Worm (Caenorhabditis elegans): Measurements from ENCODE around the gene F15H10.5.
A peak's percentile ranks its signal among the peaks of the same experiment; 100 is the strongest.

The F15H10.5 gene

ce11 chrV:10440723-10441122, 21.9 kb upstream of the F15H10.5 start, which contains the start of gene snf-10:
TSS of gene snf-10 (minus strand) at chrV:10440823.
- TF ChIP-seq fos-1 (tag; optimal IDR thresholded peaks at IDR 0.05): no peak
- no peak for TF ChIP-seq zag-1 (tag; optimal IDR thresholded peaks at IDR 0.05)
- TF ChIP-seq ceh-28 (tag; optimal IDR thresholded peaks at IDR 0.05): no peak
- no peak for TF ChIP-seq mdl-1 (tag; optimal IDR thresholded peaks at IDR 0.05)
- no peak for TF ChIP-seq pqm-1 (tag; optimal IDR thresholded peaks at IDR 0.05)
- TF ChIP-seq snpc-4 (tag; optimal IDR thresholded peaks at IDR 0.05): no peak
- no peak for TF ChIP-seq fkh-2 (tag; optimal IDR thresholded peaks at IDR 0.05)
- no peak for TF ChIP-seq elt-1 (tag; optimal IDR thresholded peaks at IDR 0.05)
- no peak for TF ChIP-seq jun-1 (tag; optimal IDR thresholded peaks at IDR 0.05)
- no peak for TF ChIP-seq unc-39 (tag; optimal IDR thresholded peaks at IDR 0.05)
- TF ChIP-seq ama-1 (optimal IDR thresholded peaks at IDR 0.05): no peak
- TF ChIP-seq R02D3.7 (tag; optimal IDR thresholded peaks at IDR 0.05): no peak
- no peak for TF ChIP-seq nhr-28 (tag; optimal IDR thresholded peaks at IDR 0.05)

DNA sequence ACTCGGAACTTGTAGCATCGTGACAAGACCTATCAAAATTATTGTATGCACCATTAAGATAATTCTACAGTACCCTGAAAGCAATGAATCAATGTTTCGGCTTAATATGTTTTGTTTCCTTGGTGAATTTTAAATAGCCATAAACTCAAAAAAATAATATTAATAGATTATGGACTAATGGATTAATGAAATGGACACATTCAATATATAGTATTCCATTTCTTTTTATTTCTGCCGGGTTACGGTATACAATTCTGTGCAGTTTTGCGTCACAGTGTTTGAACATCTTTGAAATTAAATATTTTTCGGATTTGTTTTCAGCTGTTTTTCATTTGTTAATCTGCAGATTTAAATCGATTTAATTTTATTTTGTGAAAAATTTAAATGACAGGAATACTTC, 17.8 kb upstream of the F15H10.5 start, which contains the start of gene set-22:
set-22 (plus strand) TSS at position 301 of the 400 bp plus-strand sequence.
- no peak for TF ChIP-seq egl-27 (tag; optimal IDR thresholded peaks at IDR 0.05)
- TF ChIP-seq ZK546.5 (tag; optimal IDR thresholded peaks at IDR 0.05): no peak
- TF ChIP-seq fkh-10 (GFP tag; optimal IDR thresholded peaks at IDR 0.05): no peak
- TF ChIP-seq ceh-9 (tag; optimal IDR thresholded peaks at IDR 0.05): no peak
- TF ChIP-seq mdl-1 (tag; optimal IDR thresholded peaks at IDR 0.05): no peak
- no peak for TF ChIP-seq eor-1 (tag; optimal IDR thresholded peaks at IDR 0.05)
- no peak for TF ChIP-seq sea-2 (GFP tag; optimal IDR thresholded peaks at IDR 0.05)
- TF ChIP-seq elt-2 (tag; optimal IDR thresholded peaks at IDR 0.05): no peak

ce11 chrV:10435198-10435597, 16.3 kb upstream of the F15H10.5 start:
- no peak for TF ChIP-seq tbx-2 (tag; optimal IDR thresholded peaks at IDR 0.05)
- TF ChIP-seq pqm-1 (tag; optimal IDR thresholded peaks at IDR 0.05): peak; percentile 50
- peak; percentile 57 for TF ChIP-seq elt-2 (tag; optimal IDR thresholded peaks at IDR 0.05)

DNA sequence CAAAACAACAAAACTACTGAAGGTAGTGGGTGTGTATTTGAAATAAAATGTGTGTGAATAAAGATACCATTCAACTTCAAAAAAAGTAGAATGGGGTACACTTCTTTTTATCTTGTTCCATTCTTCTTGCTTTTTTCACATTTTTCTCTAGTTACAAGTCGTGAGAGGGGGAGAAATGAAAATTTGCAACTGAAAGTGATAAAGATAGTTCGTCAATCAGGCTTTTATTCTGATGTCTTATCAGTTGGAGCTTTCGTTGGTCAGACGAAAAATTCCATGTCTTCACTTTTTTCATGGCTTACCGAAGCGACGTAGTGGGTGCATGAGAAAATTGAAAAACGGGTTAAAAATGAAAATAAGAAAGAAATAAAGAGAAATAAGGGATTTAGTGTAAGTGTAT, 14.9 kb upstream of the F15H10.5 start, which contains the start of gene Y32F6A.4:
Y32F6A.4 (minus strand) TSS at position 347 of the 400 bp plus-strand sequence.
- no peak for TF ChIP-seq ZK546.5 (tag; optimal IDR thresholded peaks at IDR 0.05)
- TF ChIP-seq egl-5 (tag; optimal IDR thresholded peaks at IDR 0.05): no peak
- TF ChIP-seq hmg-11 (tag; optimal IDR thresholded peaks at IDR 0.05): no peak
- peak; percentile 23 for TF ChIP-seq pqm-1 (tag; optimal IDR thresholded peaks at IDR 0.05)
- TF ChIP-seq tbx-2 (tag; optimal IDR thresholded peaks at IDR 0.05): no peak
- TF ChIP-seq elt-1 (tag; optimal IDR thresholded peaks at IDR 0.05): no peak
- no peak for TF ChIP-seq nhr-43 (tag; optimal IDR thresholded peaks at IDR 0.05; ENCODE audit: poor library complexity, severe bottlenecking)
- TF ChIP-seq R02D3.7 (tag; optimal IDR thresholded peaks at IDR 0.05): no peak
- TF ChIP-seq ama-1 (optimal IDR thresholded peaks at IDR 0.05): no peak
- peak; percentile 76 for TF ChIP-seq elt-2 (tag; optimal IDR thresholded peaks at IDR 0.05)

- TF ChIP-seq nhr-11 (tag; optimal IDR thresholded peaks at IDR 0.05) (no peak), pha-4 (tag; optimal IDR thresholded peaks at IDR 0.05) (peak; percentile 53), pqm-1 (tag; optimal IDR thresholded peaks at IDR 0.05) (peak; percentile 79), fos-1 (tag; optimal IDR thresholded peaks at IDR 0.05) (no peak), jun-1 (tag; optimal IDR thresholded peaks at IDR 0.05) (peak; percentile 54), skn-1 (tag; optimal IDR thresholded peaks at IDR 0.05) (no peak), lsy-12 (tag; optimal IDR thresholded peaks at IDR 0.05) (no peak), lin-39 (tag; optimal IDR thresholded peaks at IDR 0.05) (no peak), elt-1 (tag; optimal IDR thresholded peaks at IDR 0.05) (no peak), snpc-4 (tag; optimal IDR thresholded peaks at IDR 0.05) (no peak), ceh-9 (tag; optimal IDR thresholded peaks at IDR 0.05) (no peak), ztf-4 (tag; optimal IDR thresholded peaks at IDR 0.05) (no peak), nhr-23 (tag; optimal IDR thresholded peaks at IDR 0.05) (no peak), ceh-28 (tag; optimal IDR thresholded peaks at IDR 0.05) (no peak), elt-2 (tag; optimal IDR thresholded peaks at IDR 0.05) (peak; percentile 96), nhr-43 (tag; optimal IDR thresholded peaks at IDR 0.05; ENCODE audit: poor library complexity, severe bottlenecking) (no peak), nhr-12 (tag; optimal IDR thresholded peaks at IDR 0.05) (no peak), lin-15B (tag; optimal IDR thresholded peaks at IDR 0.05) (no peak), fkh-10 (GFP tag; optimal IDR thresholded peaks at IDR 0.05) (no peak), sea-2 (GFP tag; optimal IDR thresholded peaks at IDR 0.05) (no peak)
These were observed 13.7 kb upstream of the F15H10.5 start for ce11 chrV:10432607-10433006.

Measured in whole organism, L3 larva.